Fruit fly (Drosophila melanogaster) whole organism, embryonic: Measurements from ENCODE around the gene Alh.

Experiments
- Ada2b ChIP-seq: fragments of 200-800 bp; sonication (Bioruptor generic); IDR thresholded peaks from 2 replicates; pipeline ENCODE4 v1.3.6; 2022; ENCODE audit warnings: missing biosample characterization, missing genetic modification characterization
- CG10565 ChIP-seq: fragments of 200-800 bp; sonication (Bioruptor generic); optimal IDR thresholded peaks from 3 replicates; lab custom pipeline; 2016; ENCODE audit warnings: missing biosample characterization, mild to moderate bottlenecking, missing genetic modification characterization
- CG11093 ChIP-seq: fragments of 200-800 bp; sonication (Bioruptor generic); IDR thresholded peaks from 3 replicates; pipeline ENCODE4 v1.3.6; 2022; ENCODE audit warnings: missing biosample characterization, missing genetic modification characterization
- CG12219 ChIP-seq: fragments of 200-800 bp; sonication (Bioruptor generic); optimal IDR thresholded peaks from 3 replicates; lab custom pipeline; 2018; ENCODE audit warnings: missing biosample characterization, mild to moderate bottlenecking, missing genetic modification characterization
- CG12236 ChIP-seq: fragments of 200-800 bp; sonication (Bioruptor generic); optimal IDR thresholded peaks from 2 replicates; lab custom pipeline; 2016; ENCODE audit warnings: missing biosample characterization, missing genetic modification characterization
- CG12744 ChIP-seq: fragments of 200-800 bp; sonication (Bioruptor generic); optimal IDR thresholded peaks from 2 replicates; lab custom pipeline; 2016; ENCODE audit warnings: missing biosample characterization, missing genetic modification characterization
- CG13123 ChIP-seq: fragments of 200-800 bp; sonication (Bioruptor generic); optimal IDR thresholded peaks from 2 replicates; lab custom pipeline; 2016; ENCODE audit warnings: missing biosample characterization, missing genetic modification characterization
- CG14014 ChIP-seq: fragments of 200-800 bp; sonication (Bioruptor generic); IDR thresholded peaks from 2 replicates; pipeline ENCODE4 v1.3.6; 2022; ENCODE audit warnings: missing biosample characterization, missing genetic modification characterization
- CG14860 ChIP-seq: fragments of 200-800 bp; sonication (Bioruptor generic); IDR thresholded peaks from 3 replicates; pipeline ENCODE4 v1.3.6; 2022; ENCODE audit warnings: missing biosample characterization, missing genetic modification characterization; ENCODE audit not compliant: partially characterized antibody
- CG15269 ChIP-seq: fragments of 200-800 bp; sonication (Bioruptor generic); optimal IDR thresholded peaks from 2 replicates; lab custom pipeline; 2018; ENCODE audit warnings: missing biosample characterization, mild to moderate bottlenecking, missing genetic modification characterization, moderate library complexity
- CG16813 ChIP-seq: fragments of 200-800 bp; sonication (Bioruptor generic); IDR thresholded peaks from 3 replicates; pipeline ENCODE4 v1.3.6; 2022; ENCODE audit warnings: missing biosample characterization, missing genetic modification characterization; ENCODE audit not compliant: partially characterized antibody
- CG17612 ChIP-seq: fragments of 200-800 bp; sonication (Bioruptor generic); IDR thresholded peaks from 2 replicates; pipeline ENCODE4 v1.3.6; 2022; ENCODE audit warnings: missing biosample characterization, missing genetic modification characterization
- CG17802 ChIP-seq: fragments of 200-800 bp; sonication (Bioruptor generic); optimal IDR thresholded peaks from 2 replicates; lab custom pipeline; 2018; ENCODE audit warnings: missing biosample characterization, mild to moderate bottlenecking, missing genetic modification characterization, moderate library complexity
- CG1792 ChIP-seq: fragments of 200-800 bp; sonication (Bioruptor generic); optimal IDR thresholded peaks from 2 replicates; lab custom pipeline; 2016; ENCODE audit warnings: missing biosample characterization, missing genetic modification characterization
- CG2678 ChIP-seq: fragments of 200-800 bp; sonication (Bioruptor generic); optimal IDR thresholded peaks from 3 replicates; lab custom pipeline; 2019; ENCODE audit warnings: missing biosample characterization, mild to moderate bottlenecking, missing genetic modification characterization, moderate library complexity
- CG2875 ChIP-seq: fragments of 200-800 bp; sonication (Bioruptor generic); optimal IDR thresholded peaks from 2 replicates; lab custom pipeline; 2017; ENCODE audit warnings: missing biosample characterization, mild to moderate bottlenecking, missing genetic modification characterization, missing genetic modification reagents
- CG3163 ChIP-seq: fragments of 200-800 bp; sonication (Bioruptor generic); optimal IDR thresholded peaks from 3 replicates; lab custom pipeline; 2016; ENCODE audit warnings: missing biosample characterization, missing genetic modification characterization
- CG3407 ChIP-seq: fragments of 200-800 bp; sonication (Bioruptor generic); optimal IDR thresholded peaks from 2 replicates; lab custom pipeline; 2018; ENCODE audit warnings: missing biosample characterization, mild to moderate bottlenecking, missing genetic modification characterization
- CG4424 ChIP-seq: fragments of 200-800 bp; sonication (Bioruptor generic); optimal IDR thresholded peaks from 3 replicates; lab custom pipeline; 2016; ENCODE audit warnings: missing biosample characterization, missing genetic modification characterization
- CG6654 ChIP-seq: fragments of 200-800 bp; sonication (Bioruptor generic); optimal IDR thresholded peaks from 2 replicates; lab custom pipeline; 2017; ENCODE audit warnings: missing biosample characterization, mild to moderate bottlenecking, missing genetic modification characterization
- CG8290 ChIP-seq, 3 experiments: fragments of 200-800 bp; sonication (Bioruptor generic); optimal IDR thresholded peaks; 2 replicates each; lab custom pipeline; 2016 to 2019; ENCODE audit warnings: missing biosample characterization in 3 of 3, missing genetic modification characterization in 3 of 3, mild to moderate bottlenecking in 2 of 3, moderate library complexity in 1 of 3
- Chrac-16 ChIP-seq: fragments of 200-800 bp; sonication (Bioruptor generic); optimal IDR thresholded peaks from 3 replicates; lab custom pipeline; 2016; ENCODE audit warnings: missing biosample characterization, missing genetic modification characterization
- CoRest ChIP-seq: fragments of 200-800 bp; sonication (Bioruptor generic); optimal IDR thresholded peaks from 3 replicates; lab custom pipeline; 2018; ENCODE audit warnings: missing biosample characterization, mild to moderate bottlenecking, missing genetic modification characterization, moderate library complexity
- Doc2 ChIP-seq: fragments of 200-800 bp; sonication (Bioruptor generic); IDR thresholded peaks from 2 replicates; pipeline ENCODE4 v1.3.6; 2022; ENCODE audit warnings: missing biosample characterization, missing genetic modification characterization
- ERR ChIP-seq: fragments of 200-800 bp; sonication (Bioruptor generic); optimal IDR thresholded peaks from 2 replicates; lab custom pipeline; 2016; ENCODE audit warnings: missing biosample characterization, missing genetic modification characterization
- Eip74EF ChIP-seq, 2 experiments: fragments of 200-800 bp in 1 of 2; fragments of >200 bp in 1 of 2; sonication (Bioruptor generic) in 1 of 2; optimal IDR thresholded peaks; 2 replicates each; lab custom pipeline; 2017 to 2019; ENCODE audit warnings: missing biosample characterization in 2 of 2, missing genetic modification characterization in 2 of 2, mild to moderate bottlenecking in 1 of 2, moderate library complexity in 1 of 2
- HmgD ChIP-seq: fragments of 200-800 bp; sonication (Bioruptor generic); optimal IDR thresholded peaks from 3 replicates; lab custom pipeline; 2016; ENCODE audit warnings: missing biosample characterization, missing genetic modification characterization
- Hr78 ChIP-seq, 2 experiments: fragments of 200-800 bp in 1 of 2; fragments of >200 bp in 1 of 2; sonication (Bioruptor generic) in 1 of 2; optimal IDR thresholded peaks; 2 replicates each; lab custom pipeline; 2017 to 2019; ENCODE audit warnings: missing biosample characterization in 2 of 2, missing genetic modification characterization in 2 of 2, mild to moderate bottlenecking in 1 of 2, moderate library complexity in 1 of 2
- Kr ChIP-seq: fragments of 200-800 bp; sonication (Bioruptor generic); optimal IDR thresholded peaks from 2 replicates; lab custom pipeline; 2017; ENCODE audit warnings: missing biosample characterization, mild to moderate bottlenecking, missing genetic modification characterization
- Nf-YB ChIP-seq: fragments of 200-800 bp; sonication (Bioruptor generic); optimal IDR thresholded peaks from 3 replicates; lab custom pipeline; 2019; ENCODE audit warnings: missing biosample characterization, mild to moderate bottlenecking, missing genetic modification characterization, moderate library complexity
- Sry-β ChIP-seq: fragments of 200-800 bp; sonication (Bioruptor generic); optimal IDR thresholded peaks from 2 replicates; lab custom pipeline; 2018; ENCODE audit warnings: missing biosample characterization, mild to moderate bottlenecking, missing genetic modification characterization, moderate library complexity
- ac ChIP-seq: fragments of 200-800 bp; sonication (Bioruptor generic); optimal IDR thresholded peaks from 3 replicates; lab custom pipeline; 2017; ENCODE audit warnings: missing biosample characterization, mild to moderate bottlenecking, missing genetic modification characterization
- ara ChIP-seq: fragments of 200-800 bp; sonication (Bioruptor generic); IDR thresholded peaks from 2 replicates; pipeline ENCODE4 v1.3.6; 2022; ENCODE audit warnings: missing biosample characterization, missing genetic modification characterization
- ase ChIP-seq: fragments of 200-800 bp; sonication (Bioruptor generic); IDR thresholded peaks from 3 replicates; pipeline ENCODE4 v1.3.6; 2022; ENCODE audit warnings: missing biosample characterization, missing genetic modification characterization
- bab2 ChIP-seq: fragments of 200-800 bp; sonication (Bioruptor generic); optimal IDR thresholded peaks from 2 replicates; lab custom pipeline; 2016; ENCODE audit warnings: missing biosample characterization, missing genetic modification characterization
- bbx ChIP-seq: fragments of 200-800 bp; sonication (Bioruptor generic); IDR thresholded peaks from 2 replicates; pipeline ENCODE4 v1.3.6; 2022; ENCODE audit warnings: missing biosample characterization, missing genetic modification characterization; ENCODE audit not compliant: partially characterized antibody
- cas ChIP-seq: fragments of 200-800 bp; sonication (Bioruptor generic); IDR thresholded peaks from 2 replicates; pipeline ENCODE4 v1.3.6; 2022; ENCODE audit warnings: missing biosample characterization, missing genetic modification characterization
- corto ChIP-seq: fragments of 200-800 bp; sonication (Bioruptor generic); optimal IDR thresholded peaks from 2 replicates; lab custom pipeline; 2016; ENCODE audit warnings: missing biosample characterization, mild to moderate bottlenecking, missing genetic modification characterization, moderate library complexity
- da ChIP-seq: fragments of 200-800 bp; sonication (Bioruptor generic); optimal IDR thresholded peaks from 2 replicates; lab custom pipeline; 2016; ENCODE audit warnings: missing biosample characterization, missing genetic modification characterization
- dm ChIP-seq: fragments of 200-800 bp; sonication (Bioruptor generic); optimal IDR thresholded peaks from 3 replicates; lab custom pipeline; 2016; ENCODE audit warnings: missing biosample characterization, missing genetic modification characterization
- fd96Cb ChIP-seq: fragments of 200-800 bp; sonication (Bioruptor generic); optimal IDR thresholded peaks from 2 replicates; lab custom pipeline; 2018; ENCODE audit warnings: missing biosample characterization, mild to moderate bottlenecking, missing genetic modification characterization, moderate library complexity
- jigr1 ChIP-seq: fragments of 200-800 bp; sonication (Bioruptor generic); IDR thresholded peaks from 3 replicates; pipeline ENCODE4 v1.3.6; 2022; ENCODE audit warnings: missing biosample characterization, missing genetic modification characterization
- lab ChIP-seq: fragments of 200-800 bp; sonication (Bioruptor generic); optimal IDR thresholded peaks from 3 replicates; lab custom pipeline; 2017; ENCODE audit warnings: missing biosample characterization, missing genetic modification characterization, mild to moderate bottlenecking, moderate library complexity, missing genetic modification reagents
- nom ChIP-seq: fragments of 200-800 bp; sonication (Bioruptor generic); optimal IDR thresholded peaks from 2 replicates; lab custom pipeline; 2017; ENCODE audit warnings: missing biosample characterization, missing genetic modification characterization, mild to moderate bottlenecking, moderate library complexity, missing genetic modification reagents
- psq ChIP-seq: fragments of 200-800 bp; sonication (Bioruptor generic); optimal IDR thresholded peaks from 2 replicates; lab custom pipeline; 2017; ENCODE audit warnings: missing biosample characterization, missing genetic modification characterization
- pum ChIP-seq: fragments of 200-800 bp; sonication (Bioruptor generic); optimal IDR thresholded peaks from 2 replicates; lab custom pipeline; 2016; ENCODE audit warnings: missing biosample characterization, missing genetic modification characterization
- ranshi ChIP-seq: fragments of 200-800 bp; sonication (Bioruptor generic); IDR thresholded peaks from 2 replicates; pipeline ENCODE4 v1.3.6; 2022; ENCODE audit warnings: missing biosample characterization, missing genetic modification characterization
- ssp ChIP-seq: fragments of 200-800 bp; sonication (Bioruptor generic); IDR thresholded peaks from 2 replicates; pipeline ENCODE4 v1.3.6; 2022; ENCODE audit warnings: missing biosample characterization, missing genetic modification characterization

Alh gene

DNA sequence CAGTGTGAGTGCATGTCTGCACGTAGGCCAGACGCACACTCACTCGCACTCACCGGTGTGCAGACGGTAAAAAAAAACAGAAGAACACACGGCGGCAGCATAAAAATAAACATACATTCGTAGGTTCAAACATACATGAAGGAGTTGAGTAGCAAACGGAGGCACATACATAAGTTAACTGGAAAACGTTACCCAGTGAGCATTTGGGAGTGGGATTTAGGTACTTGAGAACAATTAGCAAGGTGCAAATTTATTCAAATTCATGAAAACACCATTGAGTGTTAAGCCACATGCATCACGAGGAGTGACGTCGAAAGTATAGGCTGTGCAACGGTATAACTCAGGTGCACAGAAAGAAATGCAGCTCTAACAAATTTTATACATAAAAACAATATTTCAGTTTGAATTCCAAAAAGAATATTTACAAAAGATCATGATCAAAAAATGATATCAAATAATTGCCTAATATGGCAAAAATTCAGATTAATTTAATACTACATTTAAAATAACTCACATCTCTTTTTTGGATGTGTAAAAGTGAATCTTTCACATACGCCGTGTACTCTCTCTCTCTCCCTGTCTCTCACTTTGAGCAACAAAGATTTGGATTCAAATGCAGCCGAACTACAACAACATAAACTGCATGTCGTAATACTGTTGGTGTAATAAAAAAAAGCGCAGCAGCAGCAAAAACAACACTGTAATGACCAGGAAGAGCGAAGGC is 15.2 kb downstream of the Alh start (continued):
- TF ChIP-seq HmgD (GFP tag; lab: Kevin White, UChicago) (peak; percentile 33), ERR (peak; percentile 22), ssp (GFP tag; lab: Robert Waterston, UW) (no peak), pum (peak; percentile 90), CG10565 (GFP tag; lab: Kevin White, UChicago) (peak; percentile 72), ase (no peak), CG4424 (GFP tag; lab: Kevin White, UChicago) (peak; percentile 97), Hr78 (GFP tag; optimal IDR thresholded peaks at IDR 0.05; lab: Kevin White, UChicago) (peak in 1 of 2 experiments; percentile 92), cas (GFP tag; lab: Robert Waterston, UW) (no peak), CG14860 (GFP tag; lab: Robert Waterston, UW) (no peak), CG12744 (peak; percentile 82), CG1792 (GFP tag; lab: Kevin White, UChicago) (peak; percentile 86), Eip74EF (GFP tag; optimal IDR thresholded peaks at IDR 0.05; lab: Kevin White, UChicago) (peak in 1 of 2 experiments; percentile 96), da (GFP tag; lab: Kevin White, UChicago) (peak; percentile 64), Sry-β (peak; percentile 68), Ada2b (GFP tag; lab: Robert Waterston, UW) (no peak), bbx (GFP tag; lab: Robert Waterston, UW) (no peak), lab (GFP tag; lab: Kevin White, UChicago) (peak; percentile 85), CG12236 (GFP tag; lab: Kevin White, UChicago) (peak; percentile 95), CG11093 (peak; percentile 94), ac (GFP tag; lab: Kevin White, UChicago) (peak; percentile 93), CG13123 (peak; percentile 93), CG6654 (GFP tag; lab: Kevin White, UChicago) (peak; percentile 74), ranshi (GFP tag; lab: Robert Waterston, UW) (no peak), Kr (GFP tag; lab: Kevin White, UChicago) (peak; percentile 83), Nf-YB (GFP tag; lab: Kevin White, UChicago) (peak; percentile 86), CG2875 (GFP tag; lab: Kevin White, UChicago) (peak; percentile 92), jigr1 (GFP tag; lab: Robert Waterston, UW) (no peak), psq (GFP tag; lab: Kevin White, UChicago) (peak; percentile 81), CG15269 (tag; lab: Kevin White, UChicago) (peak; percentile 91), Chrac-16 (GFP tag; lab: Kevin White, UChicago) (peak; percentile 95), CG3163 (GFP tag; lab: Kevin White, UChicago) (peak; percentile 68), CG14014 (no peak), corto (GFP tag; lab: Kevin White, UChicago) (peak; percentile 43), fd96Cb (tag; lab: Kevin White, UChicago) (peak; percentile 97), CG12219 (GFP tag; lab: Kevin White, UChicago) (peak; percentile 90), dm (GFP tag; lab: Kevin White, UChicago) (peak; percentile 79), CG16813 (GFP tag; lab: Robert Waterston, UW) (no peak), CG17802 (tag; lab: Kevin White, UChicago) (peak; percentile 83), nom (GFP tag; lab: Kevin White, UChicago) (peak; percentile 62), CG3407 (GFP tag; lab: Kevin White, UChicago) (peak; percentile 94), Doc2 (no peak), CoRest (peak; percentile 97), CG17612 (no peak), ara (no peak), bab2 (GFP tag; lab: Kevin White, UChicago) (peak; percentile 93), CG8290 (GFP tag; optimal IDR thresholded peaks at IDR 0.05; lab: Kevin White, UChicago) (peak; percentile 95), CG8290 (tag; optimal IDR thresholded peaks at IDR 0.05; lab: Kevin White, UChicago) (peak; percentile 50 to 91), CG2678 (tag; lab: Kevin White, UChicago) (peak; percentile 96)
